Worm (Caenorhabditis elegans) whole organism, late embryonic: Measurements from ENCODE around the gene rbm-26.

Experiments
- ceh-34 ChIP-seq: sonication (generic microtip); optimal IDR thresholded peaks from 2 replicates; lab custom pipeline; 2016; ENCODE audit warnings: mild to moderate bottlenecking, missing genetic modification characterization, missing compliant biosample characterization
- lin-11 ChIP-seq: fragments of 200-800 bp; sonication (Bioruptor generic); optimal IDR thresholded peaks from 2 replicates; lab custom pipeline; 2018; ENCODE audit warnings: mild to moderate bottlenecking, missing genetic modification characterization, missing compliant biosample characterization
- pag-3 ChIP-seq: sonication (generic microtip); optimal IDR thresholded peaks from 2 replicates; lab custom pipeline; 2016; ENCODE audit warnings: missing compliant biosample characterization, missing genetic modification characterization, borderline replicate concordance
- pat-9 ChIP-seq: fragments of 200-800 bp; sonication (Bioruptor generic); optimal IDR thresholded peaks from 2 replicates; lab custom pipeline; 2018; ENCODE audit warnings: mild to moderate bottlenecking, missing genetic modification characterization, moderate library complexity, missing compliant biosample characterization
- sox-4 ChIP-seq: sonication (generic microtip); optimal IDR thresholded peaks from 2 replicates; lab custom pipeline; 2017; ENCODE audit warnings: mild to moderate bottlenecking, missing genetic modification characterization, inconsistent platforms, missing compliant biosample characterization
- tbx-2 ChIP-seq: sonication (generic microtip); optimal IDR thresholded peaks from 2 replicates; lab custom pipeline; 2016; ENCODE audit warnings: missing genetic modification characterization, missing compliant biosample characterization
- tbx-7 ChIP-seq: sonication (generic microtip); optimal IDR thresholded peaks from 2 replicates; lab custom pipeline; 2016; ENCODE audit warnings: missing genotype, missing genetic modification characterization, missing compliant biosample characterization
- unc-55 ChIP-seq: sonication (generic microtip); optimal IDR thresholded peaks from 2 replicates; lab custom pipeline; 2017; ENCODE audit warnings: missing biosample characterization, missing genetic modification reagents, missing genetic modification characterization

DNA sequence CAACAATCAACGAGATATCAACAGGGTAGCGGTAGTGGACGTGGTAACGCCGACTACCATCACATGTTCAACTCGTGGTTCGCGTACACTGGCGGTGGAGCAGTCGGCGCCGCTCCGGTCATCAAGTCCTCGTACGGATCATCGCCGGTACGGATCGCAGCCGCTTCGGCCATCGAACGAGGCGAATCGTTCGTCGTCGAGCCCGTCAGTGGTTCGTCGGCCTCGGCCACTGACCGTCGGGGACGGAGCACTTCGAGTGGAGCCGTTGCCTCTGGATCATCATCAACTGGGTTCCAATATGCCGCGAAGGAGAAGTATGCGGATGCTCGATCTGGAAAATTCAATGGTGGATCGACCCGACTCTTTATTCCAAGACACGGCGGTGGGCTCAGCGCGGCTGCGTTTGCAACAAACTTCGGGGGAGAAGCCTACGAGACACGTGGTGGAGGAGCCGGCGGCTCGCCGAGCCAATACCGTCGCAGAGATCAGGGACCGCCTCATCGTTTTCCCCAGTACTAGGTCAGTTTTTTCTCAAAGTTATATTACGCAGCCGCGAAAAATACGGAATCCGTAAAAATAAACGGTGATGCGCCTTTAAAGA is 35.9 kb upstream of the rbm-26 start:
- TF ChIP-seq lin-11 (tag; lab: Kevin White, UChicago) (no peak), tbx-7 (tag; lab: Kevin White, UChicago) (no peak), pag-3 (tag; lab: Kevin White, UChicago) (no peak), unc-55 (GFP tag; lab: Kevin White, UChicago) (no peak), pat-9 (tag; lab: Kevin White, UChicago) (no peak), sox-4 (tag; lab: Kevin White, UChicago) (no peak), ceh-34 (tag; lab: Kevin White, UChicago) (no peak), tbx-2 (no peak)
